Worm (Caenorhabditis elegans): ENCODE measurements around the gene F19B10.10.

DNA sequence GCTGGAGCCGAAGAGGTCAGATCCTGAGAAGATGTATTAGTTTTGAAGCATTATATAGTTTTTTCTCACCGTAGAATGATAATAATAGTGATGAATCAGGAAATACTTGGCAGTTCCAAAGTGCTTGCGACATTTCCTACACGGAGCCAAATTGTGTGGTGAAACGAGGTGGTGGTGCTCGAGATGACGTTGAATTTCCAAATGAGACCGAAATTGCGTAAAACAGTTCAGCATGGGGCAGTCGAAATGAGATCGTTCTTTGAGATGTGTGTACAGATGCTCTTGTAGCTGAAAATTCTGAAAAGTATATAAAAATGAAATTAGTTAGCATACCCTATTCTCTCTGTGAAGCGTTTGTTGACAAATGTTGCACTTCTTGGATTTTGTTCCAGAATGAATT, 46.8 kb upstream of the F19B10.10 start, which contains the start of gene C46E10.8:
- no peak for TF ChIP-seq zip-8 (tag; optimal IDR thresholded peaks at IDR 0.05)
- no peak for TF ChIP-seq cnd-1 (tag; optimal IDR thresholded peaks at IDR 0.05)

All from whole organism, mixed stage, embryonic.